Worm (Caenorhabditis elegans): ENCODE data around the gene C55B6.7.

ce11 chrX:7143515-7143914, 48.3 kb downstream of the C55B6.7 start, which contains the start of gene alh-10:
- TF ChIP-seq R02D3.7 (tag; optimal IDR thresholded peaks at IDR 0.05) = no peak
- no peak for TF ChIP-seq nhr-28 (tag; optimal IDR thresholded peaks at IDR 0.05)
- TF ChIP-seq unc-62 (GFP tag; optimal IDR thresholded peaks at IDR 0.05) = no peak
